Worm (Caenorhabditis elegans) whole organism, early embryonic: ENCODE measurements around the gene Y73C8C.10.

Experiments used
- ceh-36 ChIP-seq: sonication (generic microtip); optimal IDR thresholded peaks from 2 replicates; lab custom pipeline; 2016; ENCODE audit warnings: missing genetic modification characterization, inconsistent platforms, missing compliant biosample characterization
- hmbx-1 ChIP-seq: sonication (generic microtip); optimal IDR thresholded peaks from 2 replicates; lab custom pipeline; 2016; ENCODE audit warnings: mild to moderate bottlenecking, missing genetic modification characterization, missing compliant biosample characterization

- TF ChIP-seq hmbx-1 (tag; lab: Kevin White, UChicago): no peak
- TF ChIP-seq ceh-36: no peak
Observed at ce11 chrV:3122403-3122802, 5.2 kb downstream of the Y73C8C.10 start.
